Fruit fly (Drosophila melanogaster): ENCODE results near the gene CG5555.

Gene CG5555

DNA sequence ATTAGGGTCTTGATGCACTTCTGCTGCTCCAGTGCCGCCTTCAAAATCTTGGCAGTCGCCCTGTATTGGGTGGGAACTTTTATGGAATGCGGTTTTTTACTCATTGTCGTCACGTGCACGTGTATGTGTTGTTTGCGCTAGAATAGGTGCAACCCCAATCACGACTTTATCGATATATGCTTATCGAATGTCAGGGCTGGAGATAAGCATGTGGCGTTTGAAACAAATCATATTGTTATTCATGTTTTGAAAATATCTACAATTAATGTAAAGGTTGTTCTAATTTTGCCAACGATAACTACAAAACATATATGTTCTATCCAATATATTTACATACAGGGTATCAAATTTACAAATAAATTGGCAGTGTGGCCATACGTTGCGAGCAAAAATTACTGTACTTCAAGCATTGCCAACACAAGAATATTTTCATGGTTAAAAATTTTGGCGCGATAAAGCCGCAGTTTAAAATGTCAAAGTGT lies 18.2 kb downstream of the CG5555 start, which contains the start of the genes CG42359 and Nsun5 (continued):
- peak; percentile 90 for TF ChIP-seq sug (tag; optimal IDR thresholded peaks at IDR 0.05)
- TF ChIP-seq CG6683 (GFP tag; optimal IDR thresholded peaks at IDR 0.05) = peak; percentile 71
- peak; percentile 86 for TF ChIP-seq fd96Cb (tag; optimal IDR thresholded peaks at IDR 0.05)
- TF ChIP-seq Nf-YA (GFP tag; IDR thresholded peaks at IDR 0.05) = peak; percentile 84
- TF ChIP-seq CG17361 (GFP tag; IDR thresholded peaks at IDR 0.05) = peak; percentile 92
- TF ChIP-seq Aef1 (GFP tag; IDR thresholded peaks at IDR 0.05) = peak; percentile 90
- peak; percentile 79 for TF ChIP-seq CG3838 (GFP tag; optimal IDR thresholded peaks at IDR 0.05)
- TF ChIP-seq CG12391 (tag; optimal IDR thresholded peaks at IDR 0.05) = peak; percentile 96
- peak; percentile 71 for TF ChIP-seq CG31224 (GFP tag; IDR thresholded peaks at IDR 0.05)
- no peak for TF ChIP-seq lov (optimal IDR thresholded peaks at IDR 0.05)
- TF ChIP-seq lov (GFP tag; IDR thresholded peaks at IDR 0.05) = peak; percentile 85; the same call in 2 of the 3 replicates
- peak; percentile 73; the same call in 2 of the 3 replicates for TF ChIP-seq gce (GFP tag; IDR thresholded peaks at IDR 0.05)
- TF ChIP-seq Bdp1 (GFP tag; optimal IDR thresholded peaks at IDR 0.05) = peak; percentile 82
- TF ChIP-seq eve (GFP tag; optimal IDR thresholded peaks at IDR 0.05) = no peak
- TF ChIP-seq CG7745 (tag; optimal IDR thresholded peaks at IDR 0.05) = peak; percentile 26
- peak; percentile 90 for TF ChIP-seq CG4617 (GFP tag; optimal IDR thresholded peaks at IDR 0.05; ENCODE audit: borderline replicate concordance)
- TF ChIP-seq Pdp1 (GFP tag; optimal IDR thresholded peaks at IDR 0.05) = peak; percentile 91 to 94
- TF ChIP-seq CG7987 (GFP tag; optimal IDR thresholded peaks at IDR 0.05) = peak; percentile 87
- TF ChIP-seq CG8290 (GFP tag; optimal IDR thresholded peaks at IDR 0.05) = peak; percentile 94
- peak; percentile 80 to 96 for TF ChIP-seq CG8290 (tag; optimal IDR thresholded peaks at IDR 0.05)
- peak; percentile 81 for TF ChIP-seq ssp (GFP tag; IDR thresholded peaks at IDR 0.05)
- TF ChIP-seq tup (GFP tag; optimal IDR thresholded peaks at IDR 0.05) = peak; percentile 67
- peak; percentile 94 for TF ChIP-seq CHES-1-like (GFP tag; optimal IDR thresholded peaks at IDR 0.05)
- peak; percentile 72 for TF ChIP-seq cas (GFP tag; IDR thresholded peaks at IDR 0.05)
- TF ChIP-seq Sry-β (GFP tag; optimal IDR thresholded peaks at IDR 0.05) = peak; percentile 35
- TF ChIP-seq CG3163 (GFP tag; optimal IDR thresholded peaks at IDR 0.05) = peak; percentile 77
- TF ChIP-seq odd (GFP tag; optimal IDR thresholded peaks at IDR 0.05) = peak; percentile 7
- TF ChIP-seq CG2116 (GFP tag; optimal IDR thresholded peaks at IDR 0.05) = peak; percentile 92
- TF ChIP-seq p53 (GFP tag; optimal IDR thresholded peaks at IDR 0.05) = peak; percentile 83
- TF ChIP-seq CG14710 (tag; optimal IDR thresholded peaks at IDR 0.05) = peak; percentile 96
- no peak; the same call in 1 of the 2 replicates for TF ChIP-seq rib (GFP tag; IDR thresholded peaks at IDR 0.05)
- TF ChIP-seq ham (GFP tag; IDR thresholded peaks at IDR 0.05) = peak; percentile 61; the same call in 1 of the 2 replicates
- peak; percentile 88 for TF ChIP-seq CrebB (tag; optimal IDR thresholded peaks at IDR 0.05)
- TF ChIP-seq CG9609 (GFP tag; optimal IDR thresholded peaks at IDR 0.05) = peak; percentile 93
- peak; percentile 91 for TF ChIP-seq CG14441 (GFP tag; IDR thresholded peaks at IDR 0.05)
- peak; percentile 82 for TF ChIP-seq trh (GFP tag; optimal IDR thresholded peaks at IDR 0.05)
- TF ChIP-seq sc (optimal IDR thresholded peaks at IDR 0.05) = no peak
- peak; percentile 70 for TF ChIP-seq sc (GFP tag; optimal IDR thresholded peaks at IDR 0.05)
- TF ChIP-seq C15 (GFP tag; IDR thresholded peaks at IDR 0.05) = 0 out of 3 replicates have a peak, but pooled peaks have one; percentile 34
- peak; percentile 83 for TF ChIP-seq CG14050 (GFP tag; IDR thresholded peaks at IDR 0.05)
- TF ChIP-seq BEAF-32 (GFP tag; optimal IDR thresholded peaks at IDR 0.05) = peak; percentile 95
- TF ChIP-seq Dip2 (GFP tag; IDR thresholded peaks at IDR 0.05) = no peak
- TF ChIP-seq HLH4C (GFP tag; IDR thresholded peaks at IDR 0.05; ENCODE audit: partially characterized antibody) = peak; percentile 86
- peak; percentile 92 for TF ChIP-seq stwl (tag; optimal IDR thresholded peaks at IDR 0.05)
- peak; percentile 88 for TF ChIP-seq CG11093 (GFP tag; IDR thresholded peaks at IDR 0.05)
- TF ChIP-seq psq (GFP tag; optimal IDR thresholded peaks at IDR 0.05) = peak; percentile 67
- peak; percentile 67 for TF ChIP-seq kni (GFP tag; optimal IDR thresholded peaks at IDR 0.05)
- peak; percentile 89 for TF ChIP-seq Blimp-1 (GFP tag; optimal IDR thresholded peaks at IDR 0.05)
- TF ChIP-seq CG11398 (GFP tag; optimal IDR thresholded peaks at IDR 0.05) = peak; percentile 86
- TF ChIP-seq PHDP (tag; optimal IDR thresholded peaks at IDR 0.05) = peak; percentile 93
- peak; percentile 46 for TF ChIP-seq CG2875 (GFP tag; optimal IDR thresholded peaks at IDR 0.05)
